Worm (Caenorhabditis elegans) whole organism, mixed stage, embryonic: ENCODE measurements around the gene F55G7.1.

Experiments
- M03D4.4 ChIP-seq: sonication (generic microtip); optimal IDR thresholded peaks from 2 replicates; lab custom pipeline; 2017; ENCODE audit warnings: mild to moderate bottlenecking, missing genetic modification characterization, missing compliant biosample characterization
- bed-3 ChIP-seq: fragments of 200-800 bp; sonication (Bioruptor generic); optimal IDR thresholded peaks from 3 replicates; lab custom pipeline; 2018; ENCODE audit warnings: mild to moderate bottlenecking, missing genetic modification characterization, moderate library complexity, missing compliant biosample characterization
- blmp-1 ChIP-seq: fragments of 150-350 bp; optimal IDR thresholded peaks from 2 replicates; lab custom pipeline; 2014; ENCODE audit warnings: missing biosample characterization, missing genetic modification characterization
- ceh-39 ChIP-seq: fragments of 150-350 bp; optimal IDR thresholded peaks from 2 replicates; lab custom pipeline; 2014; ENCODE audit warnings: missing biosample characterization, missing genetic modification characterization
- ceh-43 ChIP-seq: fragments of 200-800 bp; sonication (Bioruptor generic); optimal IDR thresholded peaks from 2 replicates; lab custom pipeline; 2018; ENCODE audit warnings: mild to moderate bottlenecking, missing genetic modification characterization, moderate library complexity, missing compliant biosample characterization
- ceh-83 ChIP-seq: fragments of 200-800 bp; sonication (Bioruptor generic); optimal IDR thresholded peaks from 2 replicates; lab custom pipeline; 2018; ENCODE audit warnings: mild to moderate bottlenecking, missing genetic modification characterization, missing compliant biosample characterization
- drap-1 ChIP-seq: fragments of 200-800 bp; sonication (Bioruptor generic); optimal IDR thresholded peaks from 3 replicates; lab custom pipeline; 2018; ENCODE audit warnings: mild to moderate bottlenecking, missing genetic modification characterization, missing compliant biosample characterization
- elt-1 ChIP-seq: sonication (generic microtip); optimal IDR thresholded peaks from 2 replicates; lab custom pipeline; 2017; ENCODE audit warnings: missing genetic modification characterization, mild to moderate bottlenecking, missing compliant biosample characterization, antibody characterized with exemption, moderate library complexity, borderline replicate concordance; ENCODE audit not compliant: insufficient read depth
- elt-3 ChIP-seq: fragments of 150-350 bp; optimal IDR thresholded peaks from 2 replicates; lab custom pipeline; 2014; ENCODE audit warnings: missing biosample characterization, missing genetic modification characterization
- flh-1 ChIP-seq: fragments of 200-800 bp; sonication (Bioruptor generic); optimal IDR thresholded peaks from 2 replicates; lab custom pipeline; 2018; ENCODE audit warnings: mild to moderate bottlenecking, missing genetic modification characterization, moderate library complexity, missing compliant biosample characterization
- ham-2 ChIP-seq: fragments of 200-800 bp; sonication (Bioruptor generic); optimal IDR thresholded peaks from 2 replicates; lab custom pipeline; 2018; ENCODE audit warnings: mild to moderate bottlenecking, missing genetic modification characterization, missing compliant biosample characterization
- hlh-1 ChIP-seq: fragments of 150-350 bp; optimal IDR thresholded peaks from 2 replicates; lab custom pipeline; 2014; ENCODE audit warnings: missing biosample characterization, missing genetic modification reagents, missing genetic modification characterization
- lin-13 ChIP-seq: fragments of 150-350 bp; optimal IDR thresholded peaks from 2 replicates; lab custom pipeline; 2014; ENCODE audit warnings: missing biosample characterization, missing genetic modification characterization
- lin-32 ChIP-seq: fragments of 200-800 bp; sonication (Bioruptor generic); optimal IDR thresholded peaks from 2 replicates; lab custom pipeline; 2018; ENCODE audit warnings: mild to moderate bottlenecking, missing genetic modification characterization, missing compliant biosample characterization
- lsy-2 ChIP-seq: fragments of 150-350 bp; optimal IDR thresholded peaks from 2 replicates; lab custom pipeline; 2014; ENCODE audit warnings: missing biosample characterization, missing genetic modification characterization
- mab-5 ChIP-seq: fragments of 150-350 bp; optimal IDR thresholded peaks from 2 replicates; lab custom pipeline; 2014; ENCODE audit warnings: missing biosample characterization, missing genetic modification characterization
- mep-1 ChIP-seq: fragments of 150-350 bp; optimal IDR thresholded peaks from 2 replicates; lab custom pipeline; 2017; ENCODE audit warnings: missing biosample characterization, missing genetic modification reagents, missing genetic modification characterization, inconsistent platforms
- mls-2 ChIP-seq: sonication (generic microtip); optimal IDR thresholded peaks from 2 replicates; lab custom pipeline; 2016; ENCODE audit warnings: mild to moderate bottlenecking, missing genetic modification characterization, moderate library complexity, missing compliant biosample characterization
- nhr-12 ChIP-seq: fragments of 150-350 bp; optimal IDR thresholded peaks from 2 replicates; lab custom pipeline; 2014; ENCODE audit warnings: missing biosample characterization, missing genetic modification characterization
- nhr-2 ChIP-seq: fragments of 150-350 bp; optimal IDR thresholded peaks from 2 replicates; lab custom pipeline; 2014; ENCODE audit warnings: missing biosample characterization, missing genetic modification characterization
- nhr-237 ChIP-seq: fragments of 150-350 bp; optimal IDR thresholded peaks from 2 replicates; lab custom pipeline; 2014; ENCODE audit warnings: missing biosample characterization, missing genetic modification characterization
- nhr-28 ChIP-seq: fragments of 150-350 bp; optimal IDR thresholded peaks from 2 replicates; lab custom pipeline; 2014; ENCODE audit warnings: missing biosample characterization, missing genetic modification characterization
- nhr-76 ChIP-seq: sonication (generic microtip); optimal IDR thresholded peaks from 2 replicates; lab custom pipeline; 2017; ENCODE audit warnings: missing biosample characterization, missing genetic modification characterization
- pha-4 ChIP-seq: fragments of 150-350 bp; optimal IDR thresholded peaks from 2 replicates; lab custom pipeline; 2018; ENCODE audit warnings: missing biosample characterization, missing genetic modification reagents, missing genetic modification characterization
- sem-2 ChIP-seq: fragments of 200-800 bp; sonication (Bioruptor generic); optimal IDR thresholded peaks from 2 replicates; lab custom pipeline; 2018; ENCODE audit warnings: mild to moderate bottlenecking, missing genetic modification characterization, missing compliant biosample characterization
- snpc-4 ChIP-seq: fragments of 150-350 bp; optimal IDR thresholded peaks from 2 replicates; lab custom pipeline; 2014; ENCODE audit warnings: missing biosample characterization, missing genetic modification characterization
- sptf-1 ChIP-seq: sonication (generic microtip); optimal IDR thresholded peaks from 2 replicates; lab custom pipeline; 2017; ENCODE audit warnings: mild to moderate bottlenecking, missing genetic modification characterization, moderate library complexity, missing compliant biosample characterization
- tbx-8 ChIP-seq: fragments of 200-800 bp; sonication (Bioruptor generic); optimal IDR thresholded peaks from 2 replicates; lab custom pipeline; 2018; ENCODE audit warnings: mild to moderate bottlenecking, missing genetic modification characterization, moderate library complexity, missing compliant biosample characterization
- unc-120 ChIP-seq: sonication (generic microtip); optimal IDR thresholded peaks from 2 replicates; lab custom pipeline; 2017; ENCODE audit warnings: missing genetic modification characterization, missing compliant biosample characterization; ENCODE audit not compliant: poor library complexity, severe bottlenecking
- unc-39 ChIP-seq: fragments of 150-350 bp; optimal IDR thresholded peaks from 2 replicates; lab custom pipeline; 2014; ENCODE audit warnings: missing biosample characterization, missing genetic modification characterization
- unc-62 ChIP-seq: fragments of 150-350 bp; optimal IDR thresholded peaks from 2 replicates; lab custom pipeline; 2014; ENCODE audit warnings: missing biosample characterization, missing genetic modification reagents, missing genetic modification characterization
- zip-8 ChIP-seq: fragments of 150-350 bp; optimal IDR thresholded peaks from 2 replicates; lab custom pipeline; 2014; ENCODE audit warnings: missing biosample characterization, missing genetic modification characterization
- ztf-11 ChIP-seq: fragments of 150-350 bp; optimal IDR thresholded peaks from 2 replicates; lab custom pipeline; 2014; ENCODE audit warnings: missing biosample characterization, missing genetic modification characterization

Gene F55G7.1

DNA sequence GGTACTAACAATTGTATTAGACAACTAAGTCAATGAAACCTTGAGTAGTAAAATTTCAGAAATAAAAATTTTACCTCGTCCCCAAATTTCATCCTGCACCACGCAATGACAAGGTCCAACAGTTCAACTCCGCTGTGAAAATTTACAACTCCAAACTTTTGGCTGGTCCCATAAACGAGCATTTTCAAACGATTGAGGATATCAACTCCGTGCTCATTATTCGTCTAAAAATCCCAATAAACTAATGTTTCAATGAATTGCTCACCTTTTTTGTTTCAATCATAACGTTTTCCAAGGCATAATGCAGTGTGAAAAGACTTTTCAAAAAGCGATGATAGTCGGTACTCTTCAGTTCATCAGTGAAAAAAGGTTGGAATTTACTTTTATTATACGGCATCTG, 17.6 kb upstream of the F55G7.1 start:
- TF ChIP-seq nhr-12 (tag; lab: Kevin White, UChicago) = no peak
- TF ChIP-seq unc-62 (GFP tag; lab: Kevin White, UChicago) = no peak
- TF ChIP-seq elt-1 (tag; lab: Kevin White, UChicago) = no peak
- no peak for TF ChIP-seq unc-39 (tag; lab: Kevin White, UChicago)
- no peak for TF ChIP-seq ceh-83 (GFP tag; lab: Kevin White, UChicago)
- TF ChIP-seq snpc-4 = no peak

DNA sequence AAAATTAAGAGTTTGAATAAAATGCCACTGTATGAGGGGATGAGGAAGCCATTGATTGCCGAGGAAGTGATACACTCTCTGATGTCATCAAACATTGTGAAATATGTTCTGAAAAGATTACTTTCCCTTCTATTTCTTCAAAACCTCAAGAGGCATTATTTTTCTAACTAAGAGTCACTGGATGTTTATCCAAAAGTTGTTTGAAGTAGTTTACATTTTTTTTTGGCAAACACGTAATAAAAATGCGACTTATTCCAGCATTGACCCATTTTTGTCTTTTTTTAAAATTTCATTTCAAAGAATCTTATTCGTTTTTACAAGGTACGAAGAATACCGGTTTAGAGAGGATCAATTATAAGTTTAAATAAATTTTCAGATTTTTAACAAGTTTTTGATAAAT, 17.0 kb upstream of the F55G7.1 start, which contains the start of gene Y62H9A.11:
TSS of gene Y62H9A.11 (minus strand) at position 101 of the 400 bp plus-strand sequence.
- no peak for TF ChIP-seq nhr-12 (tag; lab: Kevin White, UChicago)
- TF ChIP-seq nhr-237 (tag; lab: Kevin White, UChicago) = no peak
- no peak for TF ChIP-seq nhr-76 (tag; lab: Kevin White, UChicago)
- no peak for TF ChIP-seq drap-1 (GFP tag; lab: Kevin White, UChicago)
- TF ChIP-seq unc-62 (GFP tag; lab: Kevin White, UChicago) = no peak
- no peak for TF ChIP-seq lin-13 (tag; lab: Kevin White, UChicago)
- no peak for TF ChIP-seq sptf-1 (tag; lab: Kevin White, UChicago)
- no peak for TF ChIP-seq elt-3
- no peak for TF ChIP-seq unc-39 (tag; lab: Kevin White, UChicago)
- no peak for TF ChIP-seq ham-2
- no peak for TF ChIP-seq flh-1 (GFP tag; lab: Kevin White, UChicago)
- TF ChIP-seq bed-3 (GFP tag; lab: Kevin White, UChicago) = no peak
- no peak for TF ChIP-seq tbx-8 (GFP tag; lab: Kevin White, UChicago)
- no peak for TF ChIP-seq nhr-28 (tag; lab: Kevin White, UChicago)
- TF ChIP-seq snpc-4 = no peak
- no peak for TF ChIP-seq M03D4.4 (tag; lab: Kevin White, UChicago)
- no peak for TF ChIP-seq blmp-1
- no peak for TF ChIP-seq ceh-39
- TF ChIP-seq zip-8 = no peak

DNA sequence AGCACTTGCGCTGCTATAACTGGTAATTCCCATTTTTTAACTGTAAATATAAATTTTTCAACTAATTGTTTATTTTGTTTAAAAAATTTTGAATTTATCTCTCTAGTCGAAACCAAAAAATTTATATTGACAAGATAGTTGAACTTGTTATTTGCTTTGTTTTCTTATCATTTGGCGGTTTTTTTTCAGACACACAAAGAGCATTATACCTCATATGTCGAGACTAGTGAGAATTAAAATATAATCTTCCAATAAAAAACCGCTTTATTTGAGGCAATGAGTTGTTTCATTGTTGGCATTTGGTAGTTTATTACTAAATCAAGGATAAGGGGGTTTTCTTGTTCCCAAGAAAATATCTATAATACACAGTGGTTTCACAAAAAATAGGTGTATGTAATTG, 16.0 kb upstream of the F55G7.1 start:
- TF ChIP-seq elt-1 (tag; lab: Kevin White, UChicago) (no peak), snpc-4 (no peak), ceh-39 (no peak), sptf-1 (tag; lab: Kevin White, UChicago) (no peak), zip-8 (no peak), mep-1 (tag; lab: Kevin White, UChicago) (no peak), lsy-2 (tag; lab: Kevin White, UChicago) (no peak), ztf-11 (no peak), nhr-76 (tag; lab: Kevin White, UChicago) (no peak), bed-3 (GFP tag; lab: Kevin White, UChicago) (no peak), lin-13 (tag; lab: Kevin White, UChicago) (no peak), mls-2 (tag; lab: Kevin White, UChicago) (no peak), blmp-1 (no peak), flh-1 (GFP tag; lab: Kevin White, UChicago) (no peak), pha-4 (tag; lab: Kevin White, UChicago) (no peak), nhr-237 (tag; lab: Kevin White, UChicago) (no peak), unc-62 (GFP tag; lab: Kevin White, UChicago) (no peak), mab-5 (no peak), unc-120 (tag; lab: Kevin White, UChicago) (no peak), hlh-1 (tag; lab: Kevin White, UChicago) (no peak)

DNA sequence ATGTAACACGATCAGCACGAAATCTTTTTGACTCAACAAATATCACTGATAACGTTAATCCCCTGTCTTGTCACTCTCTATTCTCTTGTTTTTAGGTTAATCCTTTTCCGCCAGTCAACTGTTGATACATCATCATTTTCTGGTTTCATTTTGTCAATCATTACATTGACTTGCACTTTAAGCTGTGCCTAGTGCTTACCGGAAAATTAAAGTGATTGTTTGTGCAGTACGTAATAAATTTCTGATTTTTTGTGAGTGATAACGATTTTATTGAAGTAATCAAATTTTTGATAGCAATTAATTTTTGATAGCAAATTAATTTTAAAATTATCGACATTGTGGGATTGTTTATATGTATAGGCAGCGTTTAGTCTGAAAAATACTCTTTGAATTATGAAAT, 15.1 kb upstream of the F55G7.1 start:
- TF ChIP-seq nhr-237 (tag; lab: Kevin White, UChicago) = no peak
- TF ChIP-seq ceh-43 (GFP tag; lab: Kevin White, UChicago) = no peak
- TF ChIP-seq lin-32 (GFP tag; lab: Kevin White, UChicago) = no peak
- TF ChIP-seq nhr-2 = no peak
- TF ChIP-seq bed-3 (GFP tag; lab: Kevin White, UChicago) = no peak
- TF ChIP-seq snpc-4 = no peak
- no peak for TF ChIP-seq lsy-2 (tag; lab: Kevin White, UChicago)

DNA sequence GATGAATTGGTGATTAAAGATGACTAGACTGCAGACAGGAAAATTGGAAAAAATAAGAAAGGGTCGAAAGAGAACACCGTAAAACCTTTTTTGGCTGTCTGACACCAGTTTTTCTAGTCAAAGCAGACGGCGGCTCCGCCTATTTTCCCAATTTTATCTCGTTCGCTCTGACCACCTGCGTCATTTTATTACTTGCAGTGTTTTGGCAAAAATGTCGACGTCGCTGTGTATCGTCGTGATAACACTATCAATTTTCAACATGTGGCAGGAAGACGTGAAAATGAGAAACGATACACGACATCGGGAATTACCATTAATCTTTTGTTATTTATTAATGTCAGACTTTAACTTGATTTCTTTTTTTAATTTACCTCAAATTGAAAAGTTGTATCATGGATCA, 14.2 kb upstream of the F55G7.1 start, which contains the start of gene Y62H9A.15:
TSS of gene Y62H9A.15 (minus strand) at position 100 of the 400 bp plus-strand sequence.
- no peak for TF ChIP-seq elt-3
- TF ChIP-seq lsy-2 (tag; lab: Kevin White, UChicago) = no peak
- no peak for TF ChIP-seq snpc-4
- no peak for TF ChIP-seq bed-3 (GFP tag; lab: Kevin White, UChicago)
- TF ChIP-seq sem-2 = no peak
- no peak for TF ChIP-seq blmp-1
- TF ChIP-seq ztf-11 = no peak
- TF ChIP-seq tbx-8 (GFP tag; lab: Kevin White, UChicago) = no peak
- no peak for TF ChIP-seq flh-1 (GFP tag; lab: Kevin White, UChicago)
- TF ChIP-seq, all 35 proteins: peak for 0
